Worm (Caenorhabditis elegans): Measurements from ENCODE around the gene K02D10.3.

The K02D10.3 gene

DNA sequence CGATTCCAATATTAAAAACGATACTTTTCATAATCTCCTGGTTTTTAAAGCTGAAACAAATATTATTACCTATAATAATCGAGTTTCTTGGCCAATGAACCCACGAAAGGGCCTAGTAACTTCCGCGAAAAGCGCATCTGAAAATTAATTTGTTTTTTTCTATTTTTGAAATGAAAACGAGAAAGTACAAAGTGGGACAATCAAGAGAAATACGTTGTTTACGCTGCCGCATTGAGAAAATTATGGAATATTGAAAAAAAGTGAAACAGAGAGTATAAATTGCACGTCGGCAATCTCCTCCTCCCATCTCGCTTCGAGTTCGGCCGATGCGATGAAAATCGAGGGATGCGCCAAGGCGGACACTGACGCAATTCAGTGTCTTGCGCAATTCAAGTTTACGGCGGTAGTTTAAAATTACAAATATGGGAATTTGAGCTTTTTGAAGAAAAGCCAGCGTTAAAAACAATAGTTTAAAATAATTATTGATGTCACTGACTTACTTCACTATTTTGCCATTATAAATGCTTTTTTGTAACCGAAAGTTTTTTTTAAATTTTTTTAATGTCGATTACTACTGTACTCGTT, 30.4 kb downstream of the K02D10.3 start, which contains the start of gene pdhk-2 (continued):
- TF ChIP-seq lsy-2 (tag; optimal IDR thresholded peaks at IDR 0.05): peak; percentile 68 to 95
- TF ChIP-seq madf-9 (GFP tag; conservative IDR thresholded peaks at IDR 0.05): peak; percentile 72
- peak; percentile 65 for TF ChIP-seq zip-2 (tag; optimal IDR thresholded peaks at IDR 0.05)
- TF ChIP-seq nhr-76 (tag; optimal IDR thresholded peaks at IDR 0.05): no peak
- TF ChIP-seq set-16 (GFP tag; IDR thresholded peaks at IDR 0.05): peak; percentile 49; the same call in 1 of the 2 replicates
- TF ChIP-seq ctbp-1 (GFP tag; IDR thresholded peaks at IDR 0.05): peak; percentile 90
- no peak for TF ChIP-seq lim-7 (GFP tag; IDR thresholded peaks at IDR 0.05)
- no peak for TF ChIP-seq tag-97 (GFP tag; IDR thresholded peaks at IDR 0.05)
- TF ChIP-seq ceh-82 (tag; optimal IDR thresholded peaks at IDR 0.05): no peak
- TF ChIP-seq daf-8 (GFP tag; IDR thresholded peaks at IDR 0.05): no peak
- TF ChIP-seq hif-1 (tag; optimal IDR thresholded peaks at IDR 0.05): peak; percentile 46 to 87
- TF ChIP-seq ceh-28 (tag; optimal IDR thresholded peaks at IDR 0.05): no peak
- peak; percentile 80 for TF ChIP-seq pha-4 (GFP tag; IDR thresholded peaks at IDR 0.05)
- TF ChIP-seq pha-4 (tag; optimal IDR thresholded peaks at IDR 0.05): peak; percentile 23
- TF ChIP-seq Y5F2A.4 (GFP tag; optimal IDR thresholded peaks at IDR 0.05): no peak
- TF ChIP-seq nhr-11 (tag; optimal IDR thresholded peaks at IDR 0.05): peak; percentile 72
- 0 out of 2 replicates have a peak, but pooled peaks have one; percentile 57 for TF ChIP-seq php-3 (GFP tag; IDR thresholded peaks at IDR 0.05)
- peak; percentile 87 for TF ChIP-seq mxl-3 (GFP tag; optimal IDR thresholded peaks at IDR 0.05)
- no peak for TF ChIP-seq pqm-1 (tag; optimal IDR thresholded peaks at IDR 0.05)
- no peak for TF ChIP-seq sdz-12 (GFP tag; optimal IDR thresholded peaks at IDR 0.05)
- TF ChIP-seq F44E2.7 (GFP tag; IDR thresholded peaks at IDR 0.05): no peak
- peak; percentile 91 for TF ChIP-seq mes-2 (tag; optimal IDR thresholded peaks at IDR 0.05; ENCODE audit: poor library complexity, severe bottlenecking)

DNA sequence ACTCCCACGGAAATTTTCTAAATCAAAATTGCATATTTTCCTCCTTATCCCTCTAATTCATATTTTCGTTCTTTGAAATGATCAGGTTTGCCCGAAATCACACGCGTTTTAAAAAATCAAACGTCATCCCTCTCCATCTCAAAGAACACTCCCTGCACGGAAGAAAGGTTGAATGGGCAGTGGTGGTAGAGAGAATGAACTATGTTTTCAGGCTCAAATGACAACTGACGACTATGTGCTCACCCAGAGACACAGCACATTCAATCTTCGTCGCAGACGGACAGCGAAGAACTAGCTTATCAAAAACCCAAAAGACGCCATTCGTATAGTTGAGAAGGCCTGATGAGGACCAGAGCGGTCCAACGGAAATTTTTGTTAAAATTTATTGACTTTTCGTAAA, 32.0 kb downstream of the K02D10.3 start:
- TF ChIP-seq dmd-9 (GFP tag; IDR thresholded peaks at IDR 0.05) (no peak), aha-1 (tag) (peak; percentile 67), F26F4.8 (GFP tag; conservative IDR thresholded peaks at IDR 0.05) (no peak), hlh-30 (tag; optimal IDR thresholded peaks at IDR 0.05; ENCODE audit: insufficient read depth) (peak; percentile 21), mes-2 (tag; optimal IDR thresholded peaks at IDR 0.05; ENCODE audit: poor library complexity, severe bottlenecking) (peak; percentile 49), lin-38 (GFP tag; IDR thresholded peaks at IDR 0.05) (0 out of 2 replicates have a peak, but pooled peaks have one; percentile 10), T20F7.1 (GFP tag; optimal IDR thresholded peaks at IDR 0.05) (no peak), hlh-11 (tag; optimal IDR thresholded peaks at IDR 0.05) (peak; percentile 47), ceh-20 (GFP tag; IDR thresholded peaks at IDR 0.05) (0 out of 2 replicates have a peak, but pooled peaks have one; percentile 9), mep-1 (tag; optimal IDR thresholded peaks at IDR 0.05) (peak; percentile 15), dmd-6 (GFP tag; IDR thresholded peaks at IDR 0.05) (0 out of 2 replicates have a peak, but pooled peaks have one; percentile 9)

- TF ChIP-seq ctbp-1 (GFP tag; IDR thresholded peaks at IDR 0.05) (no peak), daf-12 (tag; optimal IDR thresholded peaks at IDR 0.05) (no peak), cey-2 (tag; optimal IDR thresholded peaks at IDR 0.05; ENCODE audit: borderline replicate concordance, insufficient read depth) (peak; percentile 90), lin-39 (tag; optimal IDR thresholded peaks at IDR 0.05) (no peak), ztf-7 (tag; optimal IDR thresholded peaks at IDR 0.05) (no peak), D1046.2 (GFP tag; IDR thresholded peaks at IDR 0.05) (no peak), F10B5.3 (tag; optimal IDR thresholded peaks at IDR 0.05) (no peak), T20F7.1 (GFP tag; optimal IDR thresholded peaks at IDR 0.05) (peak; percentile 62), Y75B8A.6 (GFP tag; IDR thresholded peaks at IDR 0.05) (no peak), daf-8 (GFP tag; IDR thresholded peaks at IDR 0.05) (no peak), nhr-41 (GFP tag; IDR thresholded peaks at IDR 0.05) (no peak), nhr-28 (tag; optimal IDR thresholded peaks at IDR 0.05) (peak; percentile 95), mdl-1 (tag; optimal IDR thresholded peaks at IDR 0.05) (peak; percentile 69 to 97), pqm-1 (tag; optimal IDR thresholded peaks at IDR 0.05) (peak; percentile 93), ceh-82 (tag; optimal IDR thresholded peaks at IDR 0.05) (no peak), lin-38 (GFP tag; IDR thresholded peaks at IDR 0.05) (no peak), nhr-77 (tag; optimal IDR thresholded peaks at IDR 0.05) (peak; percentile 93), zip-11 (GFP tag; IDR thresholded peaks at IDR 0.05) (no peak), Y105C5A.15 (GFP tag; IDR thresholded peaks at IDR 0.05) (no peak), lin-13 (GFP tag; optimal IDR thresholded peaks at IDR 0.05) (peak; percentile 20), fos-1 (tag; optimal IDR thresholded peaks at IDR 0.05) (no peak), zip-2 (tag; optimal IDR thresholded peaks at IDR 0.05) (no peak), nhr-11 (tag; optimal IDR thresholded peaks at IDR 0.05) (no peak), fkh-10 (GFP tag; optimal IDR thresholded peaks at IDR 0.05) (no peak)
Observed at ce11 chrIII:8739126-8739525, 32.6 kb downstream of the K02D10.3 start.

Measured in whole organism, L4 larva.